Fruit fly (Drosophila melanogaster) whole organism, embryonic: ENCODE measurements around the gene mus301.

Source experiments
- Atf6 ChIP-seq: fragments of 200-800 bp; sonication (Bioruptor generic); IDR thresholded peaks from 2 replicates; pipeline ENCODE4 v1.3.6; 2022; ENCODE audit warnings: missing biosample characterization, missing genetic modification characterization
- B-H1 ChIP-seq: fragments of 200-800 bp; sonication (Bioruptor generic); IDR thresholded peaks from 3 replicates; pipeline ENCODE4 v1.3.6; 2022; ENCODE audit warnings: missing biosample characterization, missing genetic modification characterization
- BEAF-32 ChIP-seq: fragments of 200-800 bp; sonication (Bioruptor generic); optimal IDR thresholded peaks from 3 replicates; lab custom pipeline; 2017; ENCODE audit warnings: missing biosample characterization, missing genetic modification characterization, mild to moderate bottlenecking, moderate library complexity, missing genetic modification reagents
- Blimp-1 ChIP-seq: fragments of 200-800 bp; sonication (Bioruptor generic); optimal IDR thresholded peaks from 3 replicates; lab custom pipeline; 2018; ENCODE audit warnings: missing biosample characterization, missing genetic modification characterization, mild to moderate bottlenecking, moderate library complexity, missing genetic modification reagents
- CG10267 ChIP-seq: fragments of 200-800 bp; sonication (Bioruptor generic); optimal IDR thresholded peaks from 2 replicates; lab custom pipeline; 2018; ENCODE audit warnings: missing biosample characterization, mild to moderate bottlenecking, missing genetic modification characterization, moderate library complexity
- CG13894 ChIP-seq: fragments of 200-800 bp; sonication (Bioruptor generic); optimal IDR thresholded peaks from 3 replicates; lab custom pipeline; 2018; ENCODE audit warnings: missing biosample characterization, mild to moderate bottlenecking, missing genetic modification characterization, moderate library complexity
- CG14710 ChIP-seq: fragments of 200-800 bp; sonication (Bioruptor generic); optimal IDR thresholded peaks from 3 replicates; lab custom pipeline; 2019; ENCODE audit warnings: missing biosample characterization, mild to moderate bottlenecking, missing genetic modification characterization, moderate library complexity
- CG17385 ChIP-seq: fragments of 200-800 bp; sonication (Bioruptor generic); optimal IDR thresholded peaks from 3 replicates; lab custom pipeline; 2018; ENCODE audit warnings: missing biosample characterization, mild to moderate bottlenecking, missing genetic modification characterization
- CG17802 ChIP-seq: fragments of 200-800 bp; sonication (Bioruptor generic); optimal IDR thresholded peaks from 2 replicates; lab custom pipeline; 2018; ENCODE audit warnings: missing biosample characterization, mild to moderate bottlenecking, missing genetic modification characterization, moderate library complexity
- CG18011 ChIP-seq: fragments of 200-800 bp; sonication (Bioruptor generic); optimal IDR thresholded peaks from 2 replicates; lab custom pipeline; 2017; ENCODE audit warnings: missing biosample characterization, missing genetic modification characterization, mild to moderate bottlenecking, moderate library complexity, missing genotype
- CG18262 ChIP-seq: fragments of 200-800 bp; optimal IDR thresholded peaks from 3 replicates; lab custom pipeline; 2019; ENCODE audit warnings: missing biosample characterization, mild to moderate bottlenecking, missing genetic modification characterization, moderate library complexity
- CG2116 ChIP-seq: fragments of 200-800 bp; sonication (Bioruptor generic); optimal IDR thresholded peaks from 3 replicates; lab custom pipeline; 2018; ENCODE audit warnings: missing biosample characterization, mild to moderate bottlenecking, missing genetic modification characterization
- CG2202 ChIP-seq: fragments of 200-800 bp; sonication (Bioruptor generic); optimal IDR thresholded peaks from 2 replicates; lab custom pipeline; 2018; ENCODE audit warnings: missing biosample characterization, mild to moderate bottlenecking, missing genetic modification characterization
- CG2875 ChIP-seq: fragments of 200-800 bp; sonication (Bioruptor generic); optimal IDR thresholded peaks from 2 replicates; lab custom pipeline; 2017; ENCODE audit warnings: missing biosample characterization, mild to moderate bottlenecking, missing genetic modification characterization, missing genetic modification reagents
- CG7928 ChIP-seq: fragments of 200-800 bp; sonication (Bioruptor generic); optimal IDR thresholded peaks from 2 replicates; lab custom pipeline; 2017; ENCODE audit warnings: missing biosample characterization, mild to moderate bottlenecking, missing genetic modification characterization
- CG8290 ChIP-seq, 3 experiments: fragments of 200-800 bp; sonication (Bioruptor generic); optimal IDR thresholded peaks; 2 replicates each; lab custom pipeline; 2016 to 2019; ENCODE audit warnings: missing biosample characterization in 3 of 3, missing genetic modification characterization in 3 of 3, mild to moderate bottlenecking in 2 of 3, moderate library complexity in 1 of 3
- CG8388 ChIP-seq: fragments of 200-800 bp; sonication (Bioruptor generic); optimal IDR thresholded peaks from 2 replicates; lab custom pipeline; 2019; ENCODE audit warnings: missing biosample characterization, mild to moderate bottlenecking, missing genetic modification characterization, moderate library complexity
- CrebB ChIP-seq: fragments of 200-800 bp; sonication (Bioruptor generic); optimal IDR thresholded peaks from 3 replicates; lab custom pipeline; 2018; ENCODE audit warnings: missing biosample characterization, mild to moderate bottlenecking, missing genetic modification characterization
- Dbx ChIP-seq: fragments of 200-800 bp; sonication (Bioruptor generic); IDR thresholded peaks from 3 replicates; pipeline ENCODE4 v1.3.6; 2022; ENCODE audit warnings: missing biosample characterization, missing genetic modification characterization
- Dp ChIP-seq: fragments of 200-800 bp; sonication (Bioruptor generic); optimal IDR thresholded peaks from 2 replicates; lab custom pipeline; 2018; ENCODE audit warnings: missing biosample characterization, mild to moderate bottlenecking, missing genetic modification characterization, moderate library complexity
- Ets97D ChIP-seq: fragments of 200-800 bp; sonication (Bioruptor generic); optimal IDR thresholded peaks from 3 replicates; lab custom pipeline; 2016; ENCODE audit warnings: missing biosample characterization, missing genetic modification characterization
- HLH3B ChIP-seq: fragments of 200-800 bp; sonication (Bioruptor generic); IDR thresholded peaks from 2 replicates; pipeline ENCODE4 v1.3.6; 2022; ENCODE audit warnings: missing biosample characterization, missing genetic modification characterization
- HmgD ChIP-seq: fragments of 200-800 bp; sonication (Bioruptor generic); optimal IDR thresholded peaks from 3 replicates; lab custom pipeline; 2016; ENCODE audit warnings: missing biosample characterization, missing genetic modification characterization
- Hr51 ChIP-seq, 2 experiments: fragments of 200-800 bp; sonication (Bioruptor generic); optimal IDR thresholded peaks; 2 replicates in 1 of 2; 3 replicates in 1 of 2; lab custom pipeline; 2016 to 2018; ENCODE audit warnings: missing biosample characterization in 2 of 2, missing genetic modification characterization in 2 of 2, mild to moderate bottlenecking in 1 of 2, moderate library complexity in 1 of 2
- MESR4 ChIP-seq: fragments of 200-800 bp; sonication (Bioruptor generic); optimal IDR thresholded peaks from 2 replicates; lab custom pipeline; 2018; ENCODE audit warnings: missing biosample characterization, mild to moderate bottlenecking, missing genetic modification characterization, moderate library complexity
- Meics ChIP-seq: fragments of 200-800 bp; sonication (Bioruptor generic); optimal IDR thresholded peaks from 2 replicates; lab custom pipeline; 2017; ENCODE audit warnings: missing biosample characterization, mild to moderate bottlenecking, missing genetic modification characterization
- Nf-YC ChIP-seq: fragments of 200-800 bp; optimal IDR thresholded peaks from 3 replicates; lab custom pipeline; 2019; ENCODE audit warnings: missing biosample characterization, mild to moderate bottlenecking, missing genetic modification characterization, moderate library complexity
- Rfx ChIP-seq: fragments of 200-800 bp; sonication (Bioruptor generic); IDR thresholded peaks from 2 replicates; pipeline ENCODE4 v1.3.6; 2022; ENCODE audit warnings: missing biosample characterization, missing genetic modification characterization
- Xrp1 ChIP-seq: fragments of 200-800 bp; sonication (Bioruptor generic); IDR thresholded peaks from 2 replicates; pipeline ENCODE4 v1.3.6; 2022; ENCODE audit warnings: missing biosample characterization, missing genetic modification characterization
- btn ChIP-seq: fragments of 200-800 bp; sonication (Bioruptor generic); optimal IDR thresholded peaks from 2 replicates; lab custom pipeline; 2016; ENCODE audit warnings: missing biosample characterization, missing genetic modification characterization
- danr ChIP-seq: fragments of 200-800 bp; sonication (Bioruptor generic); IDR thresholded peaks from 2 replicates; pipeline ENCODE4 v1.3.6; 2022; ENCODE audit warnings: missing biosample characterization, missing genetic modification characterization
- emc ChIP-seq: fragments of 200-800 bp; sonication (Bioruptor generic); optimal IDR thresholded peaks from 2 replicates; lab custom pipeline; 2016; ENCODE audit warnings: missing biosample characterization, missing genetic modification characterization
- jing ChIP-seq: fragments of 200-800 bp; sonication (Bioruptor generic); optimal IDR thresholded peaks from 2 replicates; lab custom pipeline; 2018; ENCODE audit warnings: missing biosample characterization, mild to moderate bottlenecking, missing genetic modification characterization
- maf-S ChIP-seq: fragments of 200-800 bp; sonication (Bioruptor generic); optimal IDR thresholded peaks from 2 replicates; lab custom pipeline; 2016; ENCODE audit warnings: missing biosample characterization, missing genetic modification characterization
- onecut ChIP-seq: fragments of 200-800 bp; sonication (Bioruptor generic); IDR thresholded peaks from 2 replicates; pipeline ENCODE4 v1.3.6; 2022; ENCODE audit warnings: missing biosample characterization, missing genetic modification characterization
- scrt ChIP-seq: fragments of 200-800 bp; sonication (Bioruptor generic); optimal IDR thresholded peaks from 2 replicates; lab custom pipeline; 2018; ENCODE audit warnings: missing biosample characterization, mild to moderate bottlenecking, missing genetic modification characterization, moderate library complexity
- sob ChIP-seq: fragments of 200-800 bp; sonication (Bioruptor generic); IDR thresholded peaks from 2 replicates; pipeline ENCODE4 v1.3.6; 2022; ENCODE audit warnings: missing biosample characterization, missing genetic modification characterization
- stwl ChIP-seq: fragments of 200-800 bp; sonication (Bioruptor generic); optimal IDR thresholded peaks from 3 replicates; lab custom pipeline; 2018; ENCODE audit warnings: missing biosample characterization, mild to moderate bottlenecking, missing genetic modification characterization, moderate library complexity
- zfh2 ChIP-seq: fragments of 200-800 bp; sonication (Bioruptor generic); optimal IDR thresholded peaks from 2 replicates; lab custom pipeline; 2016; ENCODE audit warnings: missing biosample characterization, missing genetic modification characterization

mus301 gene

DNA sequence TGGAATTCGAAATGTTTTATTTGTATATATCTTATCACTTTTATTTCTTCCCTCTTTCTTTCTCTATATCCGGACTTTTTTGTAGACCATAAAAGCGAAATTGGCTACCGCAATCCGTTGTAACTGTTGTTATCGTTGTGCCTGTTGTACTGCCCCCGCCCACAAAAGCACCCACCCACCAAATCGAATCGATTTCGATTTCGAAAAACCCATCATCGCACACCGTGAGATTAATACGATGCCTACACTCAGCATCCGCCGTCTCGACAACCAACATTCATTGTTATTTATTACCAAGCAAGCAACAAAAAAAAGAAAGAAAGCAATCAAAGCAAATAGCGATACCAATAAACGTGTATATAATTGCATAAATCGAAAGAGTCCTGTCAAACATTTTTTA is 29.4 kb upstream of the mus301 start:
- TF ChIP-seq jing (no peak), onecut (peak; percentile 65), CG13894 (peak; percentile 59)

DNA sequence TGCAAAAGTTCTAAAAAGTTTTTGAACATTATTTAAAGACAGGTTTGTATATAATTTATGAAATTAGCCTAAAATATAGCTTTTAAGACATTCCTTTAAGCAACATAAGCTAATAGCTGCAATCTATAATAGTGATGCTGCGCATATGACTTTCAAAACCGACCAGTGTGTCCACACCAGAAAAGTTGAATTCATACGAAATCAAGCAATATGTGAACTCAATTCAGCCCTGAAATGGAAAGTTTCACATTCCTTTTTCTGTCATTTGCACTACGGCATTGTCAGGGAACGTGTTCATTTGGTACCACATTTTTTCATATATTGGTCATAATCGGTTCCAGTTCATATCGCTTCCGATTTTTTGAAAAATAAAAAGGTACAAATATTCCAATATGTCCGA is 28.7 kb upstream of the mus301 start, which contains the start of gene fan:
Gene fan (plus strand): TSS at position 247 of the 400 bp plus-strand sequence.
- TF ChIP-seq maf-S (GFP tag; lab: Kevin White, UChicago): no peak
- no peak for TF ChIP-seq CG8388 (GFP tag; lab: Kevin White, UChicago)
- TF ChIP-seq CG2875 (GFP tag; lab: Kevin White, UChicago): no peak
- TF ChIP-seq Nf-YC: no peak
- peak; percentile 57 for TF ChIP-seq Blimp-1 (GFP tag; lab: Kevin White, UChicago)
- no peak for TF ChIP-seq scrt (GFP tag; lab: Kevin White, UChicago)
- peak; percentile 11 for TF ChIP-seq Dp (GFP tag; lab: Kevin White, UChicago)
- no peak for TF ChIP-seq HmgD (GFP tag; lab: Kevin White, UChicago)
- TF ChIP-seq CG2202: no peak
- TF ChIP-seq CG8290 (GFP tag; optimal IDR thresholded peaks at IDR 0.05; lab: Kevin White, UChicago): peak; percentile 57
- TF ChIP-seq CG8290 (tag; optimal IDR thresholded peaks at IDR 0.05; lab: Kevin White, UChicago): no peak
- no peak for TF ChIP-seq Atf6 (GFP tag; lab: Robert Waterston, UW)
- TF ChIP-seq CG10267 (tag; lab: Kevin White, UChicago): no peak
- no peak for TF ChIP-seq BEAF-32 (GFP tag; lab: Kevin White, UChicago)
- no peak for TF ChIP-seq Dbx (GFP tag; lab: Robert Waterston, UW)
- no peak for TF ChIP-seq MESR4 (GFP tag; lab: Kevin White, UChicago)
- peak; percentile 28 for TF ChIP-seq Ets97D (GFP tag; lab: Kevin White, UChicago)
- no peak for TF ChIP-seq btn (GFP tag; lab: Kevin White, UChicago)
- TF ChIP-seq Rfx: no peak
- TF ChIP-seq CG18262 (tag; lab: Kevin White, UChicago): no peak
- no peak for TF ChIP-seq danr (GFP tag; lab: Robert Waterston, UW)
- TF ChIP-seq CrebB: no peak
- TF ChIP-seq zfh2: no peak
- TF ChIP-seq CG18011 (GFP tag; lab: Kevin White, UChicago): no peak
- TF ChIP-seq Hr51 (GFP tag; optimal IDR thresholded peaks at IDR 0.05; lab: Kevin White, UChicago): no peak
- TF ChIP-seq CG7928 (GFP tag; lab: Kevin White, UChicago): peak; percentile 46
- no peak for TF ChIP-seq HLH3B (GFP tag; lab: Robert Waterston, UW)
- TF ChIP-seq emc (GFP tag; lab: Kevin White, UChicago): no peak
- no peak for TF ChIP-seq Meics (GFP tag; lab: Kevin White, UChicago)
- peak; percentile 89 for TF ChIP-seq stwl (tag; lab: Kevin White, UChicago)
- TF ChIP-seq CG17385: no peak
- TF ChIP-seq Xrp1 (GFP tag; lab: Robert Waterston, UW): no peak
- TF ChIP-seq CG14710: peak; percentile 99
- TF ChIP-seq CG17802 (tag; lab: Kevin White, UChicago): no peak
- TF ChIP-seq sob (GFP tag; lab: Robert Waterston, UW): no peak
- TF ChIP-seq CG2116 (GFP tag; lab: Kevin White, UChicago): peak; percentile 23
- no peak for TF ChIP-seq B-H1 (GFP tag; lab: Robert Waterston, UW)
